Fruit fly (Drosophila melanogaster): Measurements from ENCODE around the gene noc.

The noc gene

dm6 chr2L:14492819-14493218, 2.2 kb downstream of the noc start:
- peak; percentile 91 for TF ChIP-seq Ets65A (GFP tag)
- no peak for TF ChIP-seq zen (tag; optimal IDR thresholded peaks at IDR 0.05)
- no peak for TF ChIP-seq D19B (GFP tag; optimal IDR thresholded peaks at IDR 0.05)
- 0 out of 2 replicates have a peak, but pooled peaks have one; percentile 15 for TF ChIP-seq CG16779 (GFP tag; IDR thresholded peaks at IDR 0.05)
- TF ChIP-seq CG42726 (GFP tag; IDR thresholded peaks at IDR 0.05; ENCODE audit: partially characterized antibody) = 0 out of 2 replicates have a peak, but pooled peaks have one; percentile 42
- TF ChIP-seq lmd (GFP tag; IDR thresholded peaks at IDR 0.05) = 0 out of 2 replicates have a peak, but pooled peaks have one; percentile 13
- TF ChIP-seq vnd (GFP tag; IDR thresholded peaks at IDR 0.05; ENCODE audit: partially characterized antibody) = no peak

- TF ChIP-seq nerfin-1 (tag; optimal IDR thresholded peaks at IDR 0.05) (no peak), hkb (optimal IDR thresholded peaks at IDR 0.05) (no peak), hkb (GFP tag; IDR thresholded peaks at IDR 0.05) (no peak), nom (GFP tag; optimal IDR thresholded peaks at IDR 0.05) (no peak), Oaz (GFP tag; IDR thresholded peaks at IDR 0.05) (no peak), CG15011 (GFP tag; optimal IDR thresholded peaks at IDR 0.05) (no peak), aop (GFP tag; IDR thresholded peaks at IDR 0.05) (no peak), Doc2 (GFP tag; IDR thresholded peaks at IDR 0.05) (no peak), Camta (GFP tag; optimal IDR thresholded peaks at IDR 0.05) (no peak), ap (GFP tag; IDR thresholded peaks at IDR 0.05) (no peak), Eip74EF (GFP tag; optimal IDR thresholded peaks at IDR 0.05) (no peak), knrl (GFP tag; IDR thresholded peaks at IDR 0.05; ENCODE audit: partially characterized antibody) (no peak), bab2 (GFP tag; optimal IDR thresholded peaks at IDR 0.05) (peak; percentile 15), zf30C (GFP tag; optimal IDR thresholded peaks at IDR 0.05) (no peak), CG3726 (GFP tag; IDR thresholded peaks at IDR 0.05) (no peak), insv (GFP tag; optimal IDR thresholded peaks at IDR 0.05) (no peak), al (GFP tag; IDR thresholded peaks at IDR 0.05) (no peak), CG17385 (GFP tag; optimal IDR thresholded peaks at IDR 0.05) (no peak), cad (GFP tag; optimal IDR thresholded peaks at IDR 0.05) (no peak), Oli (tag; optimal IDR thresholded peaks at IDR 0.05) (peak; percentile 35), ro (GFP tag; IDR thresholded peaks at IDR 0.05) (no peak), CG2712 (tag; optimal IDR thresholded peaks at IDR 0.05) (no peak), twi (tag; optimal IDR thresholded peaks at IDR 0.05) (no peak), fu2 (GFP tag; optimal IDR thresholded peaks at IDR 0.05) (no peak), CG18599 (GFP tag; optimal IDR thresholded peaks at IDR 0.05) (no peak), B-H2 (GFP tag; optimal IDR thresholded peaks at IDR 0.05) (no peak), CG9876 (GFP tag; optimal IDR thresholded peaks at IDR 0.05) (no peak), exex (tag; optimal IDR thresholded peaks at IDR 0.05) (peak; percentile 63), scrt (GFP tag; optimal IDR thresholded peaks at IDR 0.05) (no peak), CG7839 (tag; optimal IDR thresholded peaks at IDR 0.05) (no peak), CkIIα-i1 (GFP tag; IDR thresholded peaks at IDR 0.05) (no peak), Ada2b (GFP tag; IDR thresholded peaks at IDR 0.05) (no peak), CG1832 (GFP tag; optimal IDR thresholded peaks at IDR 0.05) (no peak), CG6854 (GFP tag; optimal IDR thresholded peaks at IDR 0.05) (no peak), CG10462 (GFP tag; optimal IDR thresholded peaks at IDR 0.05) (no peak), sqz (GFP tag; optimal IDR thresholded peaks at IDR 0.05) (no peak), chinmo (GFP tag; IDR thresholded peaks at IDR 0.05; ENCODE audit: partially characterized antibody) (peak; percentile 79; the same call in 2 of the 4 replicates), HLH3B (GFP tag; IDR thresholded peaks at IDR 0.05) (no peak), CG4730 (GFP tag; IDR thresholded peaks at IDR 0.05) (no peak), vvl (GFP tag; IDR thresholded peaks at IDR 0.05) (peak; percentile 6; the same call in 1 of the 2 replicates), gro (GFP tag; optimal IDR thresholded peaks at IDR 0.05) (no peak), CG6272 (GFP tag; IDR thresholded peaks at IDR 0.05) (no peak), zen2 (GFP tag; IDR thresholded peaks at IDR 0.05; ENCODE audit: partially characterized antibody) (no peak)
Observed at dm6 chr2L:14494930-14495351, 4.3 kb downstream of the noc start.

All from whole organism, embryonic.